Worm (Caenorhabditis elegans): ENCODE measurements around the gene srlf-7.

Gene srlf-7

ce11 chrIV:7175346-7175745 lies 13.7 kb upstream of the srlf-7 start, which contains the start of gene C42D4.19:
C42D4.19 (plus strand) TSS chrIV:7175646.
- TF ChIP-seq nfya-1 (tag; optimal IDR thresholded peaks at IDR 0.05; ENCODE audit: borderline replicate concordance, insufficient read depth) (no peak), nfyb-1 (GFP tag; IDR thresholded peaks at IDR 0.05) (no peak), ztf-26 (tag; optimal IDR thresholded peaks at IDR 0.05) (no peak), nhr-120 (GFP tag; IDR thresholded peaks at IDR 0.05) (no peak), ZK185.1 (tag; optimal IDR thresholded peaks at IDR 0.05; ENCODE audit: poor library complexity, severe bottlenecking) (no peak), chd-7 (tag; optimal IDR thresholded peaks at IDR 0.05) (no peak), madf-6 (GFP tag; IDR thresholded peaks at IDR 0.05) (no peak), snpc-1.1 (tag; optimal IDR thresholded peaks at IDR 0.05; ENCODE audit: insufficient read depth) (no peak), fkh-3 (tag; optimal IDR thresholded peaks at IDR 0.05) (no peak), cebp-1 (GFP tag; IDR thresholded peaks at IDR 0.05) (no peak), cebp-1 (tag; optimal IDR thresholded peaks at IDR 0.05) (no peak)

- no peak for TF ChIP-seq nhr-90 (tag; optimal IDR thresholded peaks at IDR 0.05)
- no peak for TF ChIP-seq attf-3 (GFP tag; conservative IDR thresholded peaks at IDR 0.05)
- TF ChIP-seq Y79H2A.3 (GFP tag; conservative IDR thresholded peaks at IDR 0.05) = no peak
- no peak for TF ChIP-seq lin-26 (GFP tag; IDR thresholded peaks at IDR 0.05)
- no peak for TF ChIP-seq F57C9.4 (tag; optimal IDR thresholded peaks at IDR 0.05)
- TF ChIP-seq hmg-1.2 (GFP tag; IDR thresholded peaks at IDR 0.05) = no peak
- no peak for TF ChIP-seq dpl-1 (GFP tag; optimal IDR thresholded peaks at IDR 0.05)
- TF ChIP-seq pbrm-1 (GFP tag; IDR thresholded peaks at IDR 0.05) = no peak
- TF ChIP-seq nfya-2 (GFP tag; IDR thresholded peaks at IDR 0.05) = no peak
- no peak for TF ChIP-seq hrde-1 (tag; optimal IDR thresholded peaks at IDR 0.05; ENCODE audit: borderline replicate concordance)
- no peak for TF ChIP-seq F39B2.1 (GFP tag; IDR thresholded peaks at IDR 0.05)
- TF ChIP-seq attf-5 (GFP tag; optimal IDR thresholded peaks at IDR 0.05) = no peak
- TF ChIP-seq B0035.1 (tag; optimal IDR thresholded peaks at IDR 0.05) = no peak
- no peak for TF ChIP-seq tlf-1 (GFP tag; optimal IDR thresholded peaks at IDR 0.05)
- TF ChIP-seq lin-54 (GFP tag; optimal IDR thresholded peaks at IDR 0.05) = no peak
- no peak for TF ChIP-seq ama-1 (optimal IDR thresholded peaks at IDR 0.05)
- TF ChIP-seq ama-1 (GFP tag; optimal IDR thresholded peaks at IDR 0.05) = no peak
- TF ChIP-seq Y56A3A.18 (GFP tag; IDR thresholded peaks at IDR 0.05) = no peak
- no peak for TF ChIP-seq nhr-80 (tag; optimal IDR thresholded peaks at IDR 0.05)
- no peak for TF ChIP-seq ceh-91 (GFP tag; IDR thresholded peaks at IDR 0.05)
- no peak for TF ChIP-seq nfya-1 (tag; optimal IDR thresholded peaks at IDR 0.05; ENCODE audit: borderline replicate concordance, insufficient read depth)
Observed at ce11 chrIV:7176887-7177286, 12.2 kb upstream of the srlf-7 start, which contains the start of gene str-44. str-44 (plus strand) TSS chrIV:7177187.

DNA sequence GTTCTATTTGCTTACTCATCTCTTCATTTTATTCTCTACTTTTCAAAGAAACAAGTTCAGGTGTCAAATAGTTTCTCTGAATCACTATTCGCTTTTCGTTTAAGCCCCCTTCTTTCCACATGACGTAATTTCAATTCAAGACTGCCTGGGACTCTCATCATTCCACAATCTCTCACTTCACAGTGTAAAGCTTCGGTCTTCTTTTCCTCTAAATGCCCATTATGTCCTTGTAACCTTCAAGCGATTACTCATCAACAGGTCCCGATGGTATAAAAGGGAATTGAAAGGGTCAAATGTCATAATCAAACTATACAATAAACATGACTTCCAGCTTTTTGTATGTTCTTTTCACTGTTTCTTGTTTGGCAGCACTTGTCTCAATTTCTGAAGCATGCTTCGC lies 10.1 kb upstream of the srlf-7 start, which contains the start of gene C42D4.3:
Gene C42D4.3, plus strand, starts transcription at position 298 of the 400 bp plus-strand sequence.
- TF ChIP-seq Y53F4B.3 (GFP tag; IDR thresholded peaks at IDR 0.05) = no peak
- TF ChIP-seq ceh-79 (tag; optimal IDR thresholded peaks at IDR 0.05) = no peak
- no peak for TF ChIP-seq F22D6.2 (tag; optimal IDR thresholded peaks at IDR 0.05)
- TF ChIP-seq nhr-90 (tag; optimal IDR thresholded peaks at IDR 0.05) = no peak
- TF ChIP-seq F57C9.4 (tag; optimal IDR thresholded peaks at IDR 0.05) = no peak
- TF ChIP-seq F57A8.1 (GFP tag; optimal IDR thresholded peaks at IDR 0.05) = no peak
- TF ChIP-seq somi-1 (GFP tag; optimal IDR thresholded peaks at IDR 0.05) = no peak
- TF ChIP-seq D2030.7 (GFP tag; IDR thresholded peaks at IDR 0.05) = no peak
- TF ChIP-seq tbx-9 (tag; optimal IDR thresholded peaks at IDR 0.05; ENCODE audit: borderline replicate concordance) = no peak
- no peak for TF ChIP-seq snpc-3.4 (tag; optimal IDR thresholded peaks at IDR 0.05)
- no peak for TF ChIP-seq ekl-4 (GFP tag; IDR thresholded peaks at IDR 0.05)
- no peak for TF ChIP-seq akir-1 (GFP tag; optimal IDR thresholded peaks at IDR 0.05)
- TF ChIP-seq attf-6 (GFP tag; IDR thresholded peaks at IDR 0.05) = no peak
- no peak for TF ChIP-seq T07F8.4 (tag; optimal IDR thresholded peaks at IDR 0.05)
